Worm (Caenorhabditis elegans) whole organism, early embryonic: Measurements from ENCODE around the gene F43C11.8.

Experiments
- ama-1 ChIP-seq: fragments of 150-350 bp; optimal IDR thresholded peaks from 2 replicates; lab custom pipeline; 2014
- ceh-36 ChIP-seq: sonication (generic microtip); optimal IDR thresholded peaks from 2 replicates; lab custom pipeline; 2016; ENCODE audit warnings: missing genetic modification characterization, inconsistent platforms, missing compliant biosample characterization
- flt-1 ChIP-seq: fragments of 200-800 bp; sonication (Bioruptor generic); IDR thresholded peaks from 2 replicates; pipeline ENCODE4 v1.3.6; 2022; ENCODE audit warnings: missing genetic modification characterization, missing compliant biosample characterization
- hnd-1 ChIP-seq: sonication (generic microtip); optimal IDR thresholded peaks from 2 replicates; lab custom pipeline; 2016; ENCODE audit warnings: missing genetic modification characterization, missing compliant biosample characterization
- scrt-1 ChIP-seq: fragments of 200-800 bp; sonication (Bioruptor generic); IDR thresholded peaks from 2 replicates; pipeline ENCODE4 v1.3.6; 2022; ENCODE audit warnings: missing genetic modification characterization, missing compliant biosample characterization

DNA sequence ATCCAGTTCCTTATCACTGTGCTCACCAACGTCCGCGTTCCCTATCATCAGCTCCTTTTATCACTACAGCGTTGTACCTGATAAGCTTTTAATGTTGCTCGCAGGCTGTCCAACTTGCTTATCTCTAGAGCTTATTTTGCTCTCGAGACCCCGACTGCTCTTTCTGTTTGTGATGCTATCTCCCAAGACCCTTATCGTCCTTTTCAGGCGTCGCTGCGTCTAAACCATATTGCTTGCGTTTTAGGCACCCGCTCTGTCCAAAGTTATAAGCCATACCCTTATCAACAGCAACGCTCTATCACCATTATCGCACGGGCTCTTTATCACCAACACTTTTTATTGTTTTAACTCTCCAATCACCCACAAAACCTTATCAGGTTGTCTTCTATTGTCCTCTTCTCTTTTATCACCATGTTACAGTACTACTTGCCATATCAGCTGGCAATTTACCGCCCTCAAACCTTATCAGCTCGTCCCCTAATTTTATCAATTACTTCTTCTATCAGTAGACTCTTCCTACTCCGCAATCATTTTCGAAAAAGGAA is 46.2 kb downstream of the F43C11.8 start:
- TF ChIP-seq flt-1 (GFP tag; lab: Robert Waterston, UW) (no peak), ama-1 (lab: Kevin White, UChicago) (no peak), hnd-1 (no peak), scrt-1 (GFP tag; lab: Robert Waterston, UW) (no peak), ceh-36 (tag; lab: Kevin White, UChicago) (no peak)
